Fruit fly (Drosophila melanogaster): ENCODE results near the gene mkg-p.

mkg-p gene

DNA sequence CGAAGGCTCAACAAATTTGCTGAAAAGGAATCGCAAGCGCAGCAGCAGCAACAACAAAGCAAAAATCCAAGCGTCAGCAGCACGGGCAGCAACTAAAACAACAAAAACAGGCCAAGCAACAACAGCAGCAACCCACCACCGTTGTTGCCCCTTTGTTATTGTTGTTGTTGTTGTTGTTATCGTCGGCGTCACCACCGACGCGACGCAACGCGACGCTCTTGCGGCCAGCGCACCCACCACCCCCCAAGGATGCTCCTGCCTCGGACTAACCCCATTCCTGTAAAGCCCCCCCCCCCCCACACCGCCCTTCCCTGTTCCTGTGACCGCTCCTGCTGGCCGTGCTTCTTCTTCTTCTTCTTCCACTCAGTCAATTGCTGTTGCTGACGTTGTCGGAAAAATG, 45.7 kb upstream of the mkg-p start (continued):
- TF ChIP-seq Vsx1 (GFP tag; optimal IDR thresholded peaks at IDR 0.05) (no peak), knrl (GFP tag; IDR thresholded peaks at IDR 0.05; ENCODE audit: partially characterized antibody) (0 out of 3 replicates have a peak, but pooled peaks have one; percentile 17), crol (GFP tag; IDR thresholded peaks at IDR 0.05) (peak; percentile 80), CG18764 (GFP tag; optimal IDR thresholded peaks at IDR 0.05) (no peak), CG4617 (GFP tag; optimal IDR thresholded peaks at IDR 0.05; ENCODE audit: borderline replicate concordance) (no peak), CG8944 (GFP tag; optimal IDR thresholded peaks at IDR 0.05) (no peak), her (GFP tag; optimal IDR thresholded peaks at IDR 0.05) (no peak), al (GFP tag; IDR thresholded peaks at IDR 0.05) (no peak), Dbx (GFP tag; IDR thresholded peaks at IDR 0.05) (peak; percentile 32; the same call in 1 of the 3 replicates), seq (GFP tag; IDR thresholded peaks at IDR 0.05) (peak; percentile 66), CG4360 (GFP tag; IDR thresholded peaks at IDR 0.05) (peak; percentile 97), CG9797 (GFP tag; optimal IDR thresholded peaks at IDR 0.05) (no peak), CG5180 (GFP tag; optimal IDR thresholded peaks at IDR 0.05) (no peak), CG12659 (GFP tag; optimal IDR thresholded peaks at IDR 0.05) (no peak), CG13287 (GFP tag; IDR thresholded peaks at IDR 0.05; ENCODE audit: partially characterized antibody) (no peak), pum (GFP tag; optimal IDR thresholded peaks at IDR 0.05) (no peak), usp (GFP tag; optimal IDR thresholded peaks at IDR 0.05) (no peak), cwo (GFP tag; optimal IDR thresholded peaks at IDR 0.05) (no peak), CG31365 (tag; optimal IDR thresholded peaks at IDR 0.05) (no peak), CG13123 (GFP tag; optimal IDR thresholded peaks at IDR 0.05) (no peak), Bgb (GFP tag; IDR thresholded peaks at IDR 0.05; ENCODE audit: partially characterized antibody) (0 out of 2 replicates have a peak, but pooled peaks have one; percentile 13), Oli (tag; optimal IDR thresholded peaks at IDR 0.05) (no peak), hb (GFP tag; IDR thresholded peaks at IDR 0.05; ENCODE audit: partially characterized antibody) (no peak), p53 (GFP tag; optimal IDR thresholded peaks at IDR 0.05) (no peak), scrt (GFP tag; optimal IDR thresholded peaks at IDR 0.05) (no peak), BtbVII (GFP tag; optimal IDR thresholded peaks at IDR 0.05) (no peak), CG11456 (GFP tag; IDR thresholded peaks at IDR 0.05) (no peak), kni (GFP tag; optimal IDR thresholded peaks at IDR 0.05) (peak; percentile 11), eyg (GFP tag; optimal IDR thresholded peaks at IDR 0.05) (no peak), row (GFP tag; IDR thresholded peaks at IDR 0.05) (no peak), CG4424 (GFP tag; optimal IDR thresholded peaks at IDR 0.05) (no peak), CG11085 (GFP tag; IDR thresholded peaks at IDR 0.05) (no peak), CG2199 (GFP tag; IDR thresholded peaks at IDR 0.05) (peak; percentile 31; the same call in 1 of the 3 replicates), amos (GFP tag; IDR thresholded peaks at IDR 0.05; ENCODE audit: partially characterized antibody) (peak; percentile 31; the same call in 1 of the 2 replicates), CG1792 (GFP tag; optimal IDR thresholded peaks at IDR 0.05) (no peak)

DNA sequence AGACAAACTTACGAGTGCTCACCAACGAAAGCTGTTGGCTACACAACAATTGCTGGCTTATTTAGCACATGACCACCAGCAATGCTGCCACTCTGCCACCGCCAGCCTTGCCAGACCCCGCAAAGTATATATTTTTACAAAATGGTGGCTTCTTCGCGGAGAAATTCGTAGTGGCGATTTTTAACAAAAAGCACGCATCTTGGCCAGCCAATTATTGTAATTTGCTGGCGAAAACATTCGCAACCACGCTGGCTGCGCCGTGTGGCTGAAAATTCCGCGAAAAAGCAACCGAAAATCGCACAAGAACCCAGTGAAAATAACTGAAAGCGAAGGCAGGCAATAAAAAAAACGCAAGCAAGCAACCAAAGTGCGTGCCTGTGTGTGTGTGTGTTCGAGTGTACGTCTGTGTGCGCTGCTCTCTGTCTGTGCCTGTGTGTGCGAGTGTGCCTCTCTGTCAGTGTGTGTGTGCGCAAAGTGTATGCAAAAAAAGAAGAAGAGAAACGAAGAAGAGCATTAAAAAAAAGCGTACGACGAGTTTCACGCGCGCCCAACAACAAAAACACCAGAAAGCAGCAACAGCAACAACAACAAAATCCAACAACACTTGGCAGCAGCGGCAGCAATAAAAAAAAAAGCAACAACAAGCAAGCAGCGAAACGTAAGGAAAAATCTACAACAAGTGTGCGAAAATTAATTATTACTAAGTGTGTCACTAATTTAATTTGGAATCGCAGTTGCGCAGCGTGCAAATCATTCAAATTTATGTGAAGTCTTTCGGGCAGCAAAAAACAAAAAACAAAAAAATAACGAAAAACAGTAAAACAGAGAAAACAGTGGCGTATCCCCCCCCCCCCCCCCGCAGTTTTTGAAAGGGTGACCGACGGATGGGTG, 45.0 kb upstream of the mkg-p start, which contains the start of gene Gug:
Gene Gug, plus strand, starts transcription at position 123 of the 891 bp plus-strand sequence.
- TF ChIP-seq lmd (GFP tag; IDR thresholded peaks at IDR 0.05) = peak; percentile 19; the same call in 1 of the 2 replicates
- TF ChIP-seq CG13296 (GFP tag; optimal IDR thresholded peaks at IDR 0.05) = no peak
- TF ChIP-seq YL-1 (GFP tag; optimal IDR thresholded peaks at IDR 0.05) = peak; percentile 86
- TF ChIP-seq ssp (GFP tag; IDR thresholded peaks at IDR 0.05) = peak; percentile 20; the same call in 1 of the 2 replicates
- TF ChIP-seq Spps (tag; optimal IDR thresholded peaks at IDR 0.05) = no peak
- TF ChIP-seq TFAM (GFP tag; optimal IDR thresholded peaks at IDR 0.05) = no peak
- no peak for TF ChIP-seq CG1024 (GFP tag; IDR thresholded peaks at IDR 0.05)
- no peak for TF ChIP-seq CG30020 (tag; optimal IDR thresholded peaks at IDR 0.05)
- no peak for TF ChIP-seq CG9817 (tag; optimal IDR thresholded peaks at IDR 0.05)
- TF ChIP-seq scrt (GFP tag; optimal IDR thresholded peaks at IDR 0.05) = no peak
- peak; percentile 36 for TF ChIP-seq Dp (GFP tag; optimal IDR thresholded peaks at IDR 0.05)
- TF ChIP-seq Poxn (GFP tag; IDR thresholded peaks at IDR 0.05) = no peak
- TF ChIP-seq CG4282 (GFP tag; optimal IDR thresholded peaks at IDR 0.05) = no peak
- TF ChIP-seq dmrt99B (tag; optimal IDR thresholded peaks at IDR 0.05) = no peak
- TF ChIP-seq bsh (GFP tag; optimal IDR thresholded peaks at IDR 0.05) = peak in 1 of 2 experiments; percentile 99
- no peak for TF ChIP-seq Six4 (GFP tag; optimal IDR thresholded peaks at IDR 0.05)

Measured in whole organism, embryonic.